Worm (Caenorhabditis elegans) whole organism, L3 larva: ENCODE results near the gene K08C7.4.

ENCODE experiments used
- elt-3 ChIP-seq, 3 experiments: fragments of 150-350 bp in 1 of 3; sonication (generic microtip) in 2 of 3; optimal IDR thresholded peaks; 2 replicates in 2 of 3; 4 replicates in 1 of 3; lab custom pipeline; 2014 to 2017; ENCODE audit warnings: missing biosample characterization in 3 of 3, missing genetic modification characterization in 3 of 3
- lin-39 ChIP-seq: fragments of 150-350 bp; optimal IDR thresholded peaks from 2 replicates; lab custom pipeline; 2018; ENCODE audit warnings: missing biosample characterization, missing genetic modification reagents, missing genetic modification characterization
- nfya-1 ChIP-seq: sonication (generic microtip); optimal IDR thresholded peaks from 2 replicates; lab custom pipeline; 2017; ENCODE audit warnings: missing genetic modification characterization, mild to moderate bottlenecking, missing compliant biosample characterization, antibody characterized with exemption, moderate library complexity; ENCODE audit not compliant: insufficient read depth
- nhr-12 ChIP-seq: fragments of 150-350 bp; optimal IDR thresholded peaks from 2 replicates; lab custom pipeline; 2014; ENCODE audit warnings: missing biosample characterization, missing genetic modification characterization
- nhr-23 ChIP-seq: fragments of 150-350 bp; optimal IDR thresholded peaks from 2 replicates; lab custom pipeline; 2014; ENCODE audit warnings: missing biosample characterization, missing genetic modification reagents, missing genetic modification characterization
- nhr-28 ChIP-seq: fragments of 150-350 bp; optimal IDR thresholded peaks from 2 replicates; lab custom pipeline; 2014; ENCODE audit warnings: missing biosample characterization, missing genetic modification characterization
- pha-4 ChIP-seq: fragments of 150-350 bp; optimal IDR thresholded peaks from 2 replicates; lab custom pipeline; 2014; ENCODE audit warnings: missing biosample characterization, missing genetic modification reagents, missing genetic modification characterization
- sea-2 ChIP-seq: fragments of 150-350 bp; sonication (generic microtip); optimal IDR thresholded peaks from 4 replicates; lab custom pipeline; 2014; ENCODE audit warnings: missing biosample characterization, missing genetic modification reagents, missing genetic modification characterization
- snpc-4 ChIP-seq: fragments of 150-350 bp; optimal IDR thresholded peaks from 2 replicates; lab custom pipeline; 2014; ENCODE audit warnings: missing biosample characterization, missing genetic modification characterization
- tbx-2 ChIP-seq: sonication (generic microtip); optimal IDR thresholded peaks from 2 replicates; lab custom pipeline; 2016; ENCODE audit warnings: mild to moderate bottlenecking, missing genetic modification characterization, missing compliant biosample characterization
- unc-39 ChIP-seq: sonication (generic microtip); optimal IDR thresholded peaks from 4 replicates; lab custom pipeline; 2017; ENCODE audit warnings: missing biosample characterization, missing genetic modification characterization
- unc-62 ChIP-seq: fragments of 150-350 bp; sonication (generic microtip); optimal IDR thresholded peaks from 4 replicates; lab custom pipeline; 2014; ENCODE audit warnings: missing biosample characterization, missing genetic modification reagents, missing genetic modification characterization
- ztf-11 ChIP-seq: fragments of 150-350 bp; optimal IDR thresholded peaks from 2 replicates; lab custom pipeline; 2014; ENCODE audit warnings: missing biosample characterization, missing genetic modification characterization

- TF ChIP-seq snpc-4 (peak; percentile 67), unc-39 (tag; lab: Kevin White, UChicago) (no peak), elt-3 (tag; optimal IDR thresholded peaks at IDR 0.05; lab: Kevin White, UChicago) (no peak), sea-2 (GFP tag; lab: Kevin White, UChicago) (no peak), nhr-12 (tag; lab: Kevin White, UChicago) (no peak), nhr-23 (peak; percentile 72), lin-39 (tag; lab: Kevin White, UChicago) (peak; percentile 40), pha-4 (peak; percentile 67), nfya-1 (tag; lab: Kevin White, UChicago) (peak; percentile 36), tbx-2 (tag; lab: Kevin White, UChicago) (no peak), unc-62 (GFP tag; lab: Kevin White, UChicago) (no peak), ztf-11 (no peak), nhr-28 (tag; lab: Kevin White, UChicago) (no peak)
Measured at ce11 chrIV:10697022-10697979, 17.0 kb upstream of the K08C7.4 start, which contains the start of gene allo-1.
